Fruit fly (Drosophila melanogaster): ENCODE data around the gene smg.

- TF ChIP-seq Clk (GFP tag; optimal IDR thresholded peaks at IDR 0.05) = no peak
- no peak for TF ChIP-seq Crg-1 (GFP tag; optimal IDR thresholded peaks at IDR 0.05)
- no peak for TF ChIP-seq cic (GFP tag; optimal IDR thresholded peaks at IDR 0.05)
- TF ChIP-seq CG14711 (tag; optimal IDR thresholded peaks at IDR 0.05) = peak; percentile 6
- TF ChIP-seq CG5204 (GFP tag; optimal IDR thresholded peaks at IDR 0.05) = no peak
- TF ChIP-seq CG33017 (tag; optimal IDR thresholded peaks at IDR 0.05) = no peak
- peak; percentile 55 for TF ChIP-seq Mnt (GFP tag; optimal IDR thresholded peaks at IDR 0.05)
- peak; percentile 17 for TF ChIP-seq tj (GFP tag; optimal IDR thresholded peaks at IDR 0.05)
- TF ChIP-seq CG1620 (GFP tag; optimal IDR thresholded peaks at IDR 0.05) = peak; percentile 62
- peak; percentile 74 for TF ChIP-seq bab1 (GFP tag; optimal IDR thresholded peaks at IDR 0.05)
These were observed at the start of gene smg, which contains the start of gene CG5087 for dm6 chr3L:8997686-8998239.
